Worm (Caenorhabditis elegans): Measurements from ENCODE around the gene B0334.4.

DNA sequence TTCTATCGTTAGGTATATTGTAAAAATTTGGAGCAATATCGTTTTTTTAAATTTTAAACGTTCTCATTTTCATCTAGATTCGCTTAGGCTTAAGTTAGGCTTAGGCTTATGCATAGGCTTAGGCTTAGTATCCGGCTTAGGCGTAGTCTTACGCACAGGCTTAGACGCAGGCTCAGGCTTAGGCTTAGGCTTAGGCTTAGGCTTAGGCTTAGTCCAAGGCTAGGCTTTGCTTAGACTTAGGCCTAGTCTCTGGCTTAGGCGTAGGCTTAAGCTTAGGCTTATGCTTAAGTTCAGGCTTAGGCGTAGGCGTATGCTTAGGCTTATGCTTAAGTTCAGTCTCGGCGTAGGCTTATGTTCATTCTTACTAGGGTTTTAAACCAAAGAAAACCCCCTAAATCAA lies 8.3 kb downstream of the B0334.4 start:
- TF ChIP-seq somi-1 (GFP tag; optimal IDR thresholded peaks at IDR 0.05) = no peak
- no peak for TF ChIP-seq dox-1 (GFP tag; IDR thresholded peaks at IDR 0.05)
- TF ChIP-seq unc-130 (GFP tag; optimal IDR thresholded peaks at IDR 0.05) = no peak
- TF ChIP-seq ztf-25 (GFP tag; IDR thresholded peaks at IDR 0.05) = no peak
- TF ChIP-seq hlh-12 (tag; optimal IDR thresholded peaks at IDR 0.05) = no peak
- no peak for TF ChIP-seq bed-2 (GFP tag; IDR thresholded peaks at IDR 0.05)
- TF ChIP-seq snpc-4 (GFP tag; optimal IDR thresholded peaks at IDR 0.05) = no peak
- TF ChIP-seq snpc-4 (tag; optimal IDR thresholded peaks at IDR 0.05) = no peak
- no peak for TF ChIP-seq nhr-27 (tag; optimal IDR thresholded peaks at IDR 0.05)
- no peak for TF ChIP-seq nhr-120 (GFP tag; IDR thresholded peaks at IDR 0.05)
